Fruit fly (Drosophila melanogaster) ovary, adult (tissue): ENCODE results near the gene Adh.

Experiments used
- CG17801 ChIP-seq: fragments of 200-800 bp; optimal IDR thresholded peaks from 2 replicates; lab custom pipeline; 2019; ENCODE audit warnings: missing biosample characterization, mild to moderate bottlenecking, missing genetic modification characterization, moderate library complexity; ENCODE audit not compliant: partially characterized antibody

Gene Adh

DNA sequence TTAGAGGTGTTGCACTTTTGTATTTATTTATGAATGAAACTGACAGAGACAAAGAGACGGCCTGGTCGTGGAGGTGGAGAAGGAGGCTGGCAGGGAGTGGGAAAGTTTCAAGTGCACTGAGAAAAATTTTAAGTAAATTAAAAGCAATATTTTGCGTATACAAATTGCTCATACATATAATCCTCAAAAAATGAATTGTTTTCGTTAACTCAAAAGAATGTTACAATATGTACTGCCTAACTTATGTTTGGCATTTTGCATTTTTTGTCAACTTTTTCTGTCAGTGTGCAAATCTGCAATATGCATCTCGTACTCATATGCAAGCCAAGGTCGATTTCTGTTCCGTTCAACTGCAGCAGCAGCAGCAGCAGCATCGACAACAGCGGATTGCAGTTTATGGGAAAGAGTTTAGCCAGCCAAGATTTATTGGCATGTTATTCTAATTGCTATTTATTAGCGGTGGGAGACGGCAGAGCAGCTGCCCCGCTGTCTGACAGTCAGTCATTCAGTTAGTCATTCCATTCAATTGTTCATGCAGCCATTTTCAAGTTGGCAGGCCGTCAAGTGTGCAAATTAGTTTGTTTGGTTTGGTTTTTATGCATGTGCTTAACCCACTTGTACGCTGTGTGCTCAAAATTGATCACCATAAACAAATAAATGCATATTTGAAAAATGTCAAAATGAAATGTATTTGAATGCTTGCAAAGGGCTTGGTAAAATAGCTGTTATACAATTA is 15.8 kb downstream of the Adh start:
- no peak for TF ChIP-seq CG17801

DNA sequence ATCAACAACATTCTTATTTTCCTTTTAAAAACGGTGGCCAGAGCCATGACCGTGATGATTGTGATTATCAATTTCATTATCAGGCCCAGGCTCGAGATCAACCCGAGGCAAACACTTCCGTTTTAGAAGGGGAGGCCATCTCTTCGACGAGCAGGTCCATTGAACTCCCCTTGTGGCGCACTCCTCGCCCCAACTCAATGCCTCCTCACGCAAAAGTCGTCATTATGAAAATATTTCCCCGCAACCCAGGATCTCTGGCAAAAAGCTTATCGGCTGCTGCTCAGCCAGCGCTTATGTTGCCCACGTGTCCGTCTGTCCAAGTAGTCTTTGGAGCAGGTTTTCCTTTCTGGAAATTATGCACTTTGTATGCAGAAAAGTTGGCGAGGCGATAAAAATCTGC is 17.4 kb downstream of the Adh start:
- no peak for TF ChIP-seq CG17801

dm6 chr2L:14634986-14635385 is 19.6 kb downstream of the Adh start:
- TF ChIP-seq CG17801: no peak

dm6 chr2L:14642090-14642632 is 26.8 kb downstream of the Adh start:
- TF ChIP-seq CG17801: no peak

DNA sequence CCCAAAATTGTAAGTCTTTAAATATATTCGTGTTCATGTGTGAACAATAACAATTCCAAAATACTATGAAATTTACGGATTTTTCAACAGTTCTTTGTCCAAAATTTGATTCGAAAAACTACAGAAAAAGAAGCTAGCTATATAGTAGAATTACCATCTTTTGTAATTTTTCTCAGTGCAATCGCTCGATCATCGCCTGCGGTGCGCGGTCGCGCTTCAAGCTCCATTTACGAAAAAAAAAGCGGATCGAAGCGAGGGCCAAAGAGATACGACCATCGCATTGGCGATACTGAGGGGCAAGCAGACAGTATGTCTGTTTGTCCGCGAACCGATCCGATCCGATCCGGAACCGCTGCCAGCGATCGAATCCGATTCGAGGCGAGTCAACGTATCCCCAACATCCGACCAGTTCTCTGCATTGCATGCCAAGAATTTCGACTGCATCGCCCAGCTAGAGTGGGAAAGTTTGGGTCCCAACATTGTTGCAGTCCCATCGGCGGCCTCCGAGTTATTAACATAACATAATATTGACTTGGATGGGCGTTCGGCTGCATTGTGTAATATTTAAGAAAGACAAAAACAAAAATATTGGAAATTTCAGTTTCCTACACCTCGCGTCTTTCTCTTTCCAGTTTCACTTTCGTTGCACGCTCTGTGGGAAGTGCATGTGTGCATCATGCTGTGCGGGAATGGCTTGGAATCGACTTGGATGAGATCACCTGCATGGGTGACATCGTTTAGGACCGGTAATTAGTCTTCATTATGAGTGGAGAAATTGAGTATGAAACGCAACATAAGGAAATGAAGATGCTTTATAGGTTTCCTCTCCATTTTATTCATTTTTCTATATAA is 36.6 kb downstream of the Adh start:
- no peak for TF ChIP-seq CG17801

- TF ChIP-seq CG17801: no peak
Measured at dm6 chr2L:14653429-14653828, 38.1 kb downstream of the Adh start.

DNA sequence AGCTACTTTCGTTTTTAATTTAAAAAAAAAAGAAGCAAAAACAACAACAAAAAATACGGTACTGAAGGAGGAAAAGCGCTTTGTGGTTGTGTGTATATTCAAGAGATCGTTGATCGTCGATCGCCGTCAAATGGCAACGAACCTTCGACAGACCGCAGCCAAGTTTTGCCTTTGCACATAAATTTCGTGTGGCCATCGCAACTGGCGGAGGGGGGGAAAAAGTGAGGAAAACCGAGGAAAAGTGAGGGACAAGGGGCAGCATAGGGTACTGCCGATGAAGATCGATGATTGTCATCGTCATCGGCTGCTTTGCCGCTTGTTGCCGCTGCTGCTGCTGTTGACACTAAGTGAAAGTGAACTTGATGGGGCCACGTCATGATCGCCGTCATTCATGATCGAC is 39.6 kb downstream of the Adh start:
- no peak for TF ChIP-seq CG17801

- no peak for TF ChIP-seq CG17801
Measured at dm6 chr2L:14656111-14656881, 40.9 kb downstream of the Adh start.

dm6 chr2L:14658853-14659252 is 43.5 kb downstream of the Adh start:
- no peak for TF ChIP-seq CG17801

DNA sequence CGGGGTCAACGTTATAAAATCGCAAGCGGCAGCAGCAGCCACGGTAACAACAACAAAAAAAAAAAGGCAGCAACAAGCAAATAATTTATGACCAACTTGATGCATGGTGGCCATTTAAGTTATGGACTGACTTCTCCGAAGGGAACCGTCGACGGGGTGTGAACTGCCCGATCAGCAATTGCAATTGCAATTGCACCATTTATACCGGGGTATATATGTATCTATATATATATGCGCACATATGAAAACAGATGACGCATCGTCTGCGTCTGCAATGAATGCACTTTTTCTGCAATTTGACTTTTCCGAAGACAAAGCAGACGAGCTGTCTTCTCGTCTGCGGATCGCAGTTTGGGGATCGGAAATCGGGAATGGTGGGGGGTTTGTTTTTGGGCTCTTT is 47.8 kb downstream of the Adh start:
- TF ChIP-seq CG17801: no peak

dm6 chr2L:14664361-14664760 is 49.0 kb downstream of the Adh start:
- peak; percentile 3 for TF ChIP-seq CG17801

- TF ChIP-seq CG17801: no peak
Measured at dm6 chr2L:14664952-14665607, 49.7 kb downstream of the Adh start.

DNA sequence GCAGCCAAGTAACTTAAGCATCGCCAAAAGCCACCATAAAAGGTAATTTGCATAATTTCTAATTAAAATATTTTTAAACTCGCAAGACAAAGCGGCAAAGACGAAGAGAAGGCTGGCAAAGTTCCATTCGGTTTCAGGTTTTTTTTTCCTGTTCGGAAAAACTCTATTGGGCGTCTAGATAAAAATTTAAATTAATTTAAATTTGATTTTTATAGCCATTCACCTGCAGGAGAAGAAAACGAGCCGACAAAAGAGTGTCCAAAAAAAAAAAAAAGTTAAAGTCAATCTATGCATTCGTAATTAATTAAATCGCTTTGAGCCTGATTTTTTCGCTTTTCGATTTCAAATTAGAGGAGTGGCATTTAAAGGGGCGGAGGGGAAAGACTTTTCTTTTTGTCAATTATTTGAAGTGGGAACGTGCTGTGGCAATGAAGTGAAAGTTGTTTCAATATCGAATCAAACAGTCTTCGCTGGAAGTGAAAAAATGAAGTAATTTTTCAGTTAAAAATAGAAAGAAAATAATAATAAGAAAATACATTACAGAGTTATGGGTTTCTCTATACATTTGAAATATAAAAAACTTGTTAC is 53.0 kb downstream of the Adh start:
- TF ChIP-seq CG17801: no peak
